Worm (Caenorhabditis elegans) whole organism, L4 larva: ENCODE results near the gene phat-8.

Experiments used
- D1046.2 ChIP-seq: fragments of 200-800 bp; sonication (Bioruptor generic); IDR thresholded peaks from 2 replicates; pipeline ENCODE4 v1.3.6; 2022; ENCODE audit warnings: missing genetic modification characterization, missing compliant biosample characterization
- F49E8.2 ChIP-seq: sonication (generic microtip); optimal IDR thresholded peaks from 2 replicates; lab custom pipeline; 2016; ENCODE audit warnings: missing compliant biosample characterization, mild to moderate bottlenecking, missing genetic modification characterization, borderline replicate concordance
- R02D3.7 ChIP-seq: fragments of 150-350 bp; sonication (generic microtip); optimal IDR thresholded peaks from 3 replicates; lab custom pipeline; 2014; ENCODE audit warnings: missing biosample characterization, missing genetic modification characterization
- Y5F2A.4 ChIP-seq: fragments of 200-800 bp; sonication (Bioruptor generic); optimal IDR thresholded peaks from 2 replicates; lab custom pipeline; 2018; ENCODE audit warnings: mild to moderate bottlenecking, missing genetic modification characterization, missing compliant biosample characterization
- ZK337.2 ChIP-seq: fragments of 200-800 bp; sonication (Bioruptor generic); IDR thresholded peaks from 2 replicates; pipeline ENCODE4 v1.3.6; 2022; ENCODE audit warnings: missing genetic modification reagents, missing genetic modification characterization, missing compliant biosample characterization
- aha-1 ChIP-seq: fragments of 150-350 bp; peaks from one replicate; lab custom pipeline; 2014; ENCODE audit warnings: missing biosample characterization, missing genetic modification characterization
- ama-1 ChIP-seq: fragments of 150-350 bp; optimal IDR thresholded peaks from 2 replicates; lab custom pipeline; 2014; ENCODE audit warnings: inconsistent platforms, mixed read lengths
- arid-1 ChIP-seq: fragments of 200-800 bp; sonication (Bioruptor generic); conservative IDR thresholded peaks from 2 replicates; pipeline ENCODE4 v1.3.6; 2022; ENCODE audit warnings: missing genetic modification reagents, missing genetic modification characterization, missing compliant biosample characterization
- ceh-32 ChIP-seq: sonication (generic microtip); optimal IDR thresholded peaks from 2 replicates; lab custom pipeline; 2016; ENCODE audit warnings: mild to moderate bottlenecking, missing genetic modification characterization, missing compliant biosample characterization; ENCODE audit not compliant: poor library complexity
- ceh-44 ChIP-seq: fragments of 200-800 bp; sonication (Bioruptor generic); IDR thresholded peaks from 2 replicates; pipeline ENCODE4 v1.3.6; 2022; ENCODE audit warnings: missing genetic modification reagents, missing genetic modification characterization, missing compliant biosample characterization
- daf-16 ChIP-seq, 3 experiments: sonication (generic microtip); optimal IDR thresholded peaks; 2 replicates each; lab custom pipeline; 2016 to 2017; ENCODE audit warnings: missing genetic modification characterization in 3 of 3, missing genetic modification reagents in 3 of 3, mild to moderate bottlenecking in 2 of 3, missing compliant biosample characterization in 2 of 3, missing biosample characterization in 1 of 3, moderate library complexity in 1 of 3
- dmd-6 ChIP-seq: fragments of 200-800 bp; sonication (Bioruptor generic); IDR thresholded peaks from 2 replicates; pipeline ENCODE4 v1.3.6; 2022; ENCODE audit warnings: missing genetic modification reagents, missing genetic modification characterization, missing compliant biosample characterization
- dve-1 ChIP-seq: sonication (generic microtip); optimal IDR thresholded peaks from 2 replicates; lab custom pipeline; 2017; ENCODE audit warnings: antibody characterized with exemption, mild to moderate bottlenecking, missing genetic modification characterization, missing compliant biosample characterization; ENCODE audit not compliant: insufficient read depth
- fkh-10 ChIP-seq: fragments of 150-350 bp; optimal IDR thresholded peaks from 2 replicates; lab custom pipeline; 2014; ENCODE audit warnings: missing biosample characterization, missing genetic modification reagents, missing genetic modification characterization
- hmg-1.1 ChIP-seq: fragments of 200-800 bp; sonication (Bioruptor generic); IDR thresholded peaks from 2 replicates; pipeline ENCODE4 v1.3.6; 2022; ENCODE audit warnings: missing genetic modification reagents, missing genetic modification characterization, missing compliant biosample characterization
- lin-39 ChIP-seq: fragments of 150-350 bp; optimal IDR thresholded peaks from 2 replicates; lab custom pipeline; 2014; ENCODE audit warnings: missing biosample characterization, missing genetic modification reagents, missing genetic modification characterization
- lsy-2 ChIP-seq, 2 experiments: fragments of 150-350 bp in 1 of 2; sonication (generic microtip) in 1 of 2; optimal IDR thresholded peaks; 2 replicates each; lab custom pipeline; 2014 to 2017; ENCODE audit warnings: missing biosample characterization in 2 of 2, missing genetic modification characterization in 2 of 2
- madf-9 ChIP-seq: fragments of 200-800 bp; sonication (Bioruptor generic); conservative IDR thresholded peaks from 2 replicates; pipeline ENCODE4 v1.3.6; 2022; ENCODE audit warnings: missing genetic modification reagents, missing genetic modification characterization, missing compliant biosample characterization
- mep-1 ChIP-seq: fragments of 150-350 bp; sonication (generic microtip); optimal IDR thresholded peaks from 3 replicates; lab custom pipeline; 2014; ENCODE audit warnings: missing biosample characterization, missing genetic modification characterization
- mxl-2 ChIP-seq: fragments of 200-800 bp; sonication (Bioruptor generic); conservative IDR thresholded peaks from 2 replicates; pipeline ENCODE4 v1.3.6; 2022; ENCODE audit warnings: missing genetic modification reagents, missing genetic modification characterization, missing compliant biosample characterization
- nhr-102 ChIP-seq: sonication (generic microtip); optimal IDR thresholded peaks from 2 replicates; lab custom pipeline; 2016; ENCODE audit warnings: mild to moderate bottlenecking, missing genetic modification characterization, moderate library complexity, missing compliant biosample characterization
- nhr-11 ChIP-seq: fragments of 150-350 bp; optimal IDR thresholded peaks from 2 replicates; lab custom pipeline; 2014; ENCODE audit warnings: missing biosample characterization, missing genetic modification characterization
- nhr-111 ChIP-seq: fragments of 200-800 bp; sonication (Bioruptor generic); optimal IDR thresholded peaks from 2 replicates; lab custom pipeline; 2018; ENCODE audit warnings: mild to moderate bottlenecking, missing genetic modification characterization, missing compliant biosample characterization
- nhr-42 ChIP-seq: fragments of 200-800 bp; sonication (Bioruptor generic); IDR thresholded peaks from 2 replicates; pipeline ENCODE4 v1.3.6; 2022; ENCODE audit warnings: missing genetic modification characterization, missing compliant biosample characterization
- nhr-48 ChIP-seq: sonication (generic microtip); optimal IDR thresholded peaks from 2 replicates; lab custom pipeline; 2016; ENCODE audit warnings: mild to moderate bottlenecking, missing genetic modification characterization, missing compliant biosample characterization
- tag-97 ChIP-seq: fragments of 200-800 bp; sonication (Bioruptor generic); IDR thresholded peaks from 2 replicates; pipeline ENCODE4 v1.3.6; 2022; ENCODE audit warnings: missing genetic modification characterization, missing compliant biosample characterization
- unc-39 ChIP-seq: sonication (generic microtip); optimal IDR thresholded peaks from 2 replicates; lab custom pipeline; 2017; ENCODE audit warnings: missing biosample characterization, missing genetic modification characterization
- zip-11 ChIP-seq: fragments of 200-800 bp; sonication (Bioruptor generic); IDR thresholded peaks from 2 replicates; pipeline ENCODE4 v1.3.6; 2022; ENCODE audit warnings: missing genetic modification characterization, missing compliant biosample characterization
- zip-2 ChIP-seq: fragments of 150-350 bp; optimal IDR thresholded peaks from 2 replicates; lab custom pipeline; 2014; ENCODE audit warnings: missing biosample characterization, missing genetic modification characterization
- ztf-7 ChIP-seq: fragments of 150-350 bp; optimal IDR thresholded peaks from 2 replicates; lab custom pipeline; 2014; ENCODE audit warnings: missing biosample characterization, missing genetic modification characterization

The phat-8 gene

DNA sequence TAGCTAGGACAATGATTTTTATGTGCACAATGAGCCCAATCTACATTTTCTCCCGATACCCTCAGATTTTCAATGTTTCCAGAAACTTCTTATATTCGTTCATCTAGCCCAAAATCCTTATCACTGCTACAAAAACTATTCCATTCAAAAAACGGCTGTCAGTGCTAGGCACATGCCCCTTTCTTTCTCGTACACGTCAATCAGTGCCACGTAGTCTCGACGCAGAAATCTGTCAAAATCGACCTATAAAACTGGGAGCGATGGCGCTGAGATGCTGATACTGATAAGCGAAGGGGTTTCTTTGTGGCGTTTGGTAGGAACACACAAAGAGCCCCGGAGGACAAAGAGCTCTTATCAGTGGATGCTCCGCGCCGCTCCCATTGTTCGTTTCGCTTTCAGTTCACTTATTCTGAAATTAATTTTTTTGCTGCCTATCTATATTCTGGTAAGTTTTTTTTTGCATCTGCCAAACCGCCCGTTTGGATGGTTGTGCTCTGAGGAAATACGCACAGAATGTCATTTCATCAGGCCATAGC is 47.3 kb downstream of the phat-8 start, which contains the start of gene srh-70 (continued):
- no peak for TF ChIP-seq madf-9 (GFP tag; lab: Robert Waterston, UW)
- TF ChIP-seq mep-1 (tag; lab: Kevin White, UChicago) = no peak
- no peak for TF ChIP-seq D1046.2
- TF ChIP-seq fkh-10 (GFP tag; lab: Kevin White, UChicago) = no peak
- TF ChIP-seq daf-16 (GFP tag; optimal IDR thresholded peaks at IDR 0.05; lab: Kevin White, UChicago) = peak in 1 of 2 experiments; percentile 35
- TF ChIP-seq daf-16 (tag; optimal IDR thresholded peaks at IDR 0.05; lab: Kevin White, UChicago) = peak; percentile 81
- no peak for TF ChIP-seq R02D3.7 (tag; lab: Kevin White, UChicago)
- TF ChIP-seq ztf-7 = no peak
- TF ChIP-seq Y5F2A.4 (GFP tag; lab: Kevin White, UChicago) = no peak
- TF ChIP-seq ceh-44 (GFP tag; lab: Robert Waterston, UW) = no peak
- no peak for TF ChIP-seq F49E8.2
- no peak for TF ChIP-seq ceh-32
- no peak for TF ChIP-seq nhr-11
- no peak for TF ChIP-seq ZK337.2
- no peak for TF ChIP-seq hmg-1.1

DNA sequence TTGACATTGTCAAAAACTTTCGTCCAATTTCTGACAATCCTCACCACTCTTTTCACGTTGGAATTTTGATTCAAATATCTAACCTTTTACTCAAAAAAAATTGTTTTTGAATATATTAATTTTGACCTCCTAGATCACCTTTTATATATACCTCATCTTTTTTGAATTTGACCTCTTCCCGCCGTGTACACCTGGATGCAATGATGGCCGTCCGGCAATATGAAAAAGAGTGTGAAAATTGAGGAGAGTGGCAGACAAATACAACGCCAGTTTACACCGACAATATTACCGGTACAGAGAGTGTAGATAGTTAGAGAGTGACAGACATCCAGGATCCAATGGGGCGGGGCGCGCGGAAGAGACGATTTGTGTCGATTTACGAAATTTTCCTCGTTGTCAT is 48.0 kb downstream of the phat-8 start, which contains the start of gene ceh-99:
ceh-99 (plus strand) TSS at position 366 of the 400 bp plus-strand sequence.
- TF ChIP-seq ZK337.2 (no peak), aha-1 (tag; lab: Kevin White, UChicago) (no peak), zip-11 (GFP tag; lab: Robert Waterston, UW) (no peak), lsy-2 (tag; optimal IDR thresholded peaks at IDR 0.05; lab: Kevin White, UChicago) (no peak), nhr-42 (no peak), lin-39 (tag; lab: Kevin White, UChicago) (no peak), unc-39 (tag; lab: Kevin White, UChicago) (no peak), dmd-6 (GFP tag; lab: Robert Waterston, UW) (no peak), nhr-111 (GFP tag; lab: Kevin White, UChicago) (no peak), D1046.2 (no peak), nhr-48 (tag; lab: Kevin White, UChicago) (no peak), tag-97 (GFP tag; lab: Robert Waterston, UW) (no peak), zip-2 (tag; lab: Kevin White, UChicago) (no peak), nhr-102 (tag; lab: Kevin White, UChicago) (no peak), ama-1 (lab: Kevin White, UChicago) (no peak), dve-1 (tag; lab: Kevin White, UChicago) (no peak), mxl-2 (GFP tag; lab: Robert Waterston, UW) (no peak), arid-1 (GFP tag; lab: Robert Waterston, UW) (no peak)
